Worm (Caenorhabditis elegans): ENCODE measurements around the gene idpp-12.

DNA sequence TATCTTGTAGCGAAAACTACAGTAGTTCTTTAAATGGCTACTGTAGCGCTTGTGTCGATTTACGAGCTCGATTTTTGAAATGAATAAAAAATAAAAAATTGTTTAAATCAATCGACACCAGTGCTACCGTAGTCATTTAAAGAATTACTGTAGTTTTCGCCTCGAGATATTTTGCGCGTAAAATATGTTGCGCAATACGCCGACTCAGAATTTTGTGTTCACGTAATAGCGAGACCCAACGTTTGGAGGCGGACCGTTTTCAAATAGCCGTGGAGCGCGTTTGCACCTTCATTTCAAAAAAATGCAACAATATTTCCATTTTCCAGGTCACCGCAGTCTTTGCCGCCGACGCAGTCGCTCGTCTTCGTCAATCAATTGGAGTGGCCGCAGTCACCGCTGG lies 43.6 kb upstream of the idpp-12 start:
- no peak for TF ChIP-seq ztf-11 (tag; optimal IDR thresholded peaks at IDR 0.05)
- no peak for TF ChIP-seq dpl-1 (GFP tag; optimal IDR thresholded peaks at IDR 0.05)
- TF ChIP-seq unc-62 (GFP tag; optimal IDR thresholded peaks at IDR 0.05), result no peak
- TF ChIP-seq lin-39 (tag; optimal IDR thresholded peaks at IDR 0.05), result no peak
- TF ChIP-seq unc-130 (tag; optimal IDR thresholded peaks at IDR 0.05), result no peak
- no peak for TF ChIP-seq fkh-10 (GFP tag; optimal IDR thresholded peaks at IDR 0.05)
- TF ChIP-seq nhr-11 (tag; optimal IDR thresholded peaks at IDR 0.05), result no peak
- TF ChIP-seq fos-1 (tag; optimal IDR thresholded peaks at IDR 0.05), result no peak

All from whole organism, L1 larva.